Fruit fly (Drosophila melanogaster) whole organism, embryonic: ENCODE data around the gene Sec24CD.

Experiments
- Bgb ChIP-seq: fragments of 200-800 bp; sonication (Bioruptor generic); IDR thresholded peaks from 2 replicates; pipeline ENCODE4 v1.3.6; 2022; ENCODE audit warnings: missing biosample characterization, missing genetic modification characterization; ENCODE audit not compliant: partially characterized antibody
- CG10267 ChIP-seq: fragments of 200-800 bp; sonication (Bioruptor generic); optimal IDR thresholded peaks from 2 replicates; lab custom pipeline; 2018; ENCODE audit warnings: missing biosample characterization, mild to moderate bottlenecking, missing genetic modification characterization, moderate library complexity
- CG10462 ChIP-seq: fragments of 200-800 bp; sonication (Bioruptor generic); optimal IDR thresholded peaks from 2 replicates; lab custom pipeline; 2016; ENCODE audit warnings: missing biosample characterization, missing genetic modification characterization
- CG10565 ChIP-seq: fragments of 200-800 bp; sonication (Bioruptor generic); optimal IDR thresholded peaks from 3 replicates; lab custom pipeline; 2016; ENCODE audit warnings: missing biosample characterization, mild to moderate bottlenecking, missing genetic modification characterization
- CG10959 ChIP-seq: fragments of 200-800 bp; sonication (Bioruptor generic); IDR thresholded peaks from 2 replicates; pipeline ENCODE4 v1.3.6; 2022; ENCODE audit warnings: missing biosample characterization, missing genetic modification characterization
- CG11398 ChIP-seq: fragments of 200-800 bp; sonication (Bioruptor generic); optimal IDR thresholded peaks from 2 replicates; lab custom pipeline; 2016; ENCODE audit warnings: missing biosample characterization, missing genetic modification characterization
- CG12769 ChIP-seq: fragments of 200-800 bp; sonication (Bioruptor generic); optimal IDR thresholded peaks from 2 replicates; lab custom pipeline; 2019; ENCODE audit warnings: missing biosample characterization, mild to moderate bottlenecking, missing genetic modification characterization, moderate library complexity
- CG13296 ChIP-seq: fragments of 200-800 bp; sonication (Bioruptor generic); optimal IDR thresholded peaks from 3 replicates; lab custom pipeline; 2018; ENCODE audit warnings: missing biosample characterization, mild to moderate bottlenecking, missing genetic modification characterization
- CG1529 ChIP-seq: fragments of 200-800 bp; sonication (Bioruptor generic); optimal IDR thresholded peaks from 3 replicates; lab custom pipeline; 2018; ENCODE audit warnings: missing biosample characterization, missing genetic modification characterization
- CG17186 ChIP-seq: fragments of 200-800 bp; sonication (Bioruptor generic); optimal IDR thresholded peaks from 3 replicates; lab custom pipeline; 2017; ENCODE audit warnings: missing biosample characterization, missing genetic modification reagents, missing genetic modification characterization
- CG18764 ChIP-seq: fragments of 200-800 bp; sonication (Bioruptor generic); optimal IDR thresholded peaks from 3 replicates; lab custom pipeline; 2016; ENCODE audit warnings: missing biosample characterization, missing genetic modification characterization
- CG2120 ChIP-seq: fragments of 200-800 bp; sonication (Bioruptor generic); optimal IDR thresholded peaks from 3 replicates; lab custom pipeline; 2016; ENCODE audit warnings: missing biosample characterization, missing genetic modification characterization
- CG2875 ChIP-seq: fragments of 200-800 bp; sonication (Bioruptor generic); optimal IDR thresholded peaks from 2 replicates; lab custom pipeline; 2017; ENCODE audit warnings: missing biosample characterization, mild to moderate bottlenecking, missing genetic modification characterization, missing genetic modification reagents
- CG33557 ChIP-seq: fragments of 200-800 bp; sonication (Bioruptor generic); optimal IDR thresholded peaks from 2 replicates; lab custom pipeline; 2019; ENCODE audit warnings: missing biosample characterization, mild to moderate bottlenecking, missing genetic modification characterization, moderate library complexity
- CG3995 ChIP-seq: fragments of 200-800 bp; sonication (Bioruptor generic); optimal IDR thresholded peaks from 3 replicates; lab custom pipeline; 2016; ENCODE audit warnings: missing biosample characterization, missing genetic modification characterization
- CG7963 ChIP-seq: fragments of 200-800 bp; sonication (Bioruptor generic); IDR thresholded peaks from 3 replicates; pipeline ENCODE4 v1.3.6; 2022; ENCODE audit warnings: missing biosample characterization, missing genetic modification characterization; ENCODE audit not compliant: partially characterized antibody
- CG8359 ChIP-seq: fragments of 200-800 bp; sonication (Bioruptor generic); optimal IDR thresholded peaks from 2 replicates; lab custom pipeline; 2017; ENCODE audit warnings: missing biosample characterization, mild to moderate bottlenecking, missing genetic modification characterization, borderline replicate concordance
- CG8944 ChIP-seq: fragments of 200-800 bp; sonication (Bioruptor generic); optimal IDR thresholded peaks from 3 replicates; lab custom pipeline; 2016; ENCODE audit warnings: missing biosample characterization, missing genetic modification characterization
- D ChIP-seq, 2 experiments: fragments of 200-800 bp in 1 of 2; fragments of >200 bp in 1 of 2; sonication (Bioruptor generic) in 1 of 2; optimal IDR thresholded peaks; 2 replicates in 1 of 2; 3 replicates in 1 of 2; lab custom pipeline; 2017; ENCODE audit warnings: mild to moderate bottlenecking in 1 of 2, missing biosample characterization in 1 of 2, missing genetic modification characterization in 1 of 2, missing genetic modification reagents in 1 of 2
- Deaf1 ChIP-seq: fragments of 200-800 bp; optimal IDR thresholded peaks from 3 replicates; lab custom pipeline; 2019; ENCODE audit warnings: missing biosample characterization, mild to moderate bottlenecking, missing genetic modification characterization, moderate library complexity
- Dip3 ChIP-seq: fragments of 200-800 bp; sonication (Bioruptor generic); optimal IDR thresholded peaks from 3 replicates; lab custom pipeline; 2016; ENCODE audit warnings: missing biosample characterization, missing genetic modification characterization
- Med ChIP-seq: fragments of 200-800 bp; sonication (Bioruptor generic); peaks from one replicate; lab custom pipeline; 2016; ENCODE audit warnings: missing biosample characterization, missing genetic modification characterization, mild to moderate bottlenecking, inconsistent platforms, moderate library complexity
- NC2α ChIP-seq: fragments of 200-800 bp; sonication (Bioruptor generic); optimal IDR thresholded peaks from 2 replicates; lab custom pipeline; 2016; ENCODE audit warnings: missing biosample characterization, missing genetic modification characterization
- Scr ChIP-seq: fragments of 200-800 bp; sonication (Bioruptor generic); IDR thresholded peaks from 2 replicates; pipeline ENCODE4 v1.3.6; 2022; ENCODE audit warnings: missing biosample characterization, missing genetic modification characterization; ENCODE audit not compliant: partially characterized antibody
- Sin3A ChIP-seq: fragments of >200 bp; optimal IDR thresholded peaks from 2 replicates; lab custom pipeline; 2018
- Ssrp ChIP-seq: fragments of 200-800 bp; sonication (Bioruptor generic); optimal IDR thresholded peaks from 2 replicates; lab custom pipeline; 2018; ENCODE audit warnings: missing biosample characterization, mild to moderate bottlenecking, missing genetic modification characterization, moderate library complexity
- Stat92E ChIP-seq, 3 experiments: fragments of >200 bp in 2 of 3; fragments of 200-800 bp in 1 of 3; sonication (Bioruptor generic) in 1 of 3; optimal IDR thresholded peaks; 2 replicates each; lab custom pipeline; 2017 to 2019; ENCODE audit warnings: missing biosample characterization in 3 of 3, missing genetic modification characterization in 3 of 3, mild to moderate bottlenecking in 1 of 3, moderate library complexity in 1 of 3
- Taf1 ChIP-seq: fragments of 200-800 bp; sonication (Bioruptor generic); IDR thresholded peaks from 2 replicates; pipeline ENCODE4 v1.3.6; 2022; ENCODE audit warnings: missing biosample characterization, missing genetic modification characterization
- ab ChIP-seq: fragments of 200-800 bp; sonication (Bioruptor generic); optimal IDR thresholded peaks from 2 replicates; lab custom pipeline; 2016; ENCODE audit warnings: missing biosample characterization, missing genetic modification characterization
- cwo ChIP-seq: fragments of 200-800 bp; sonication (Bioruptor generic); optimal IDR thresholded peaks from 3 replicates; lab custom pipeline; 2017; ENCODE audit warnings: missing biosample characterization, missing genetic modification characterization, mild to moderate bottlenecking, moderate library complexity, missing genetic modification reagents
- disco-r ChIP-seq: fragments of 200-800 bp; sonication (Bioruptor generic); optimal IDR thresholded peaks from 2 replicates; lab custom pipeline; 2016; ENCODE audit warnings: missing biosample characterization, missing genetic modification characterization
- eyg ChIP-seq: fragments of 200-800 bp; sonication (Bioruptor generic); optimal IDR thresholded peaks from 3 replicates; lab custom pipeline; 2016; ENCODE audit warnings: missing biosample characterization, missing genetic modification characterization
- gfzf ChIP-seq: fragments of 200-800 bp; sonication (Bioruptor generic); optimal IDR thresholded peaks from 2 replicates; lab custom pipeline; 2016; ENCODE audit warnings: missing biosample characterization, mild to moderate bottlenecking, missing genetic modification characterization, moderate library complexity
- ham ChIP-seq: fragments of 200-800 bp; sonication (Bioruptor generic); IDR thresholded peaks from 2 replicates; pipeline ENCODE4 v1.3.6; 2022; ENCODE audit warnings: missing biosample characterization, missing genetic modification characterization
- her ChIP-seq: fragments of 200-800 bp; sonication (Bioruptor generic); optimal IDR thresholded peaks from 2 replicates; lab custom pipeline; 2016; ENCODE audit warnings: missing biosample characterization, missing genetic modification characterization
- lab ChIP-seq: fragments of 200-800 bp; sonication (Bioruptor generic); optimal IDR thresholded peaks from 3 replicates; lab custom pipeline; 2017; ENCODE audit warnings: missing biosample characterization, missing genetic modification characterization, mild to moderate bottlenecking, moderate library complexity, missing genetic modification reagents
- lola ChIP-seq, 3 experiments: fragments of >200 bp in 2 of 3; fragments of 200-800 bp in 1 of 3; sonication (Bioruptor generic) in 1 of 3; optimal IDR thresholded peaks; 2 replicates each; lab custom pipeline; 2017 to 2019; ENCODE audit warnings: missing biosample characterization in 3 of 3, missing genetic modification characterization in 3 of 3, mild to moderate bottlenecking in 1 of 3, moderate library complexity in 1 of 3
- nau ChIP-seq: fragments of 200-800 bp; sonication (Bioruptor generic); optimal IDR thresholded peaks from 3 replicates; lab custom pipeline; 2017; ENCODE audit warnings: missing biosample characterization, mild to moderate bottlenecking, missing genetic modification characterization, missing genetic modification reagents
- phol ChIP-seq: fragments of 200-800 bp; sonication (Bioruptor generic); optimal IDR thresholded peaks from 3 replicates; lab custom pipeline; 2018; ENCODE audit warnings: missing biosample characterization, mild to moderate bottlenecking, missing genetic modification characterization, moderate library complexity
- pita ChIP-seq: fragments of 200-800 bp; sonication (Bioruptor generic); optimal IDR thresholded peaks from 2 replicates; lab custom pipeline; 2017; ENCODE audit warnings: missing biosample characterization, mild to moderate bottlenecking, missing genetic modification characterization
- ranshi ChIP-seq: fragments of 200-800 bp; sonication (Bioruptor generic); IDR thresholded peaks from 2 replicates; pipeline ENCODE4 v1.3.6; 2022; ENCODE audit warnings: missing biosample characterization, missing genetic modification characterization
- sens-2 ChIP-seq: fragments of 200-800 bp; sonication (Bioruptor generic); IDR thresholded peaks from 2 replicates; pipeline ENCODE4 v1.3.6; 2022; ENCODE audit warnings: missing biosample characterization, missing genetic modification characterization
- sim ChIP-seq: fragments of 200-800 bp; sonication (Bioruptor generic); IDR thresholded peaks from 2 replicates; pipeline ENCODE4 v1.3.6; 2022; ENCODE audit warnings: missing biosample characterization, missing genetic modification characterization
- sisA ChIP-seq: fragments of 200-800 bp; sonication (Bioruptor generic); IDR thresholded peaks from 2 replicates; pipeline ENCODE4 v1.3.6; 2022; ENCODE audit warnings: missing biosample characterization, missing genetic modification characterization
- vnd ChIP-seq: fragments of 200-800 bp; sonication (Bioruptor generic); IDR thresholded peaks from 3 replicates; pipeline ENCODE4 v1.3.6; 2022; ENCODE audit warnings: missing biosample characterization, missing genetic modification characterization; ENCODE audit not compliant: partially characterized antibody
- wek ChIP-seq: fragments of 200-800 bp; sonication (Bioruptor generic); optimal IDR thresholded peaks from 3 replicates; lab custom pipeline; 2018; ENCODE audit warnings: missing biosample characterization, mild to moderate bottlenecking, missing genetic modification characterization, moderate library complexity
- z ChIP-seq: fragments of 200-800 bp; sonication (Bioruptor generic); IDR thresholded peaks from 3 replicates; pipeline ENCODE4 v1.3.6; 2022; ENCODE audit warnings: missing biosample characterization, missing genetic modification characterization
- zfh2 ChIP-seq: fragments of 200-800 bp; sonication (Bioruptor generic); optimal IDR thresholded peaks from 2 replicates; lab custom pipeline; 2016; ENCODE audit warnings: missing biosample characterization, missing genetic modification characterization

Gene Sec24CD

DNA sequence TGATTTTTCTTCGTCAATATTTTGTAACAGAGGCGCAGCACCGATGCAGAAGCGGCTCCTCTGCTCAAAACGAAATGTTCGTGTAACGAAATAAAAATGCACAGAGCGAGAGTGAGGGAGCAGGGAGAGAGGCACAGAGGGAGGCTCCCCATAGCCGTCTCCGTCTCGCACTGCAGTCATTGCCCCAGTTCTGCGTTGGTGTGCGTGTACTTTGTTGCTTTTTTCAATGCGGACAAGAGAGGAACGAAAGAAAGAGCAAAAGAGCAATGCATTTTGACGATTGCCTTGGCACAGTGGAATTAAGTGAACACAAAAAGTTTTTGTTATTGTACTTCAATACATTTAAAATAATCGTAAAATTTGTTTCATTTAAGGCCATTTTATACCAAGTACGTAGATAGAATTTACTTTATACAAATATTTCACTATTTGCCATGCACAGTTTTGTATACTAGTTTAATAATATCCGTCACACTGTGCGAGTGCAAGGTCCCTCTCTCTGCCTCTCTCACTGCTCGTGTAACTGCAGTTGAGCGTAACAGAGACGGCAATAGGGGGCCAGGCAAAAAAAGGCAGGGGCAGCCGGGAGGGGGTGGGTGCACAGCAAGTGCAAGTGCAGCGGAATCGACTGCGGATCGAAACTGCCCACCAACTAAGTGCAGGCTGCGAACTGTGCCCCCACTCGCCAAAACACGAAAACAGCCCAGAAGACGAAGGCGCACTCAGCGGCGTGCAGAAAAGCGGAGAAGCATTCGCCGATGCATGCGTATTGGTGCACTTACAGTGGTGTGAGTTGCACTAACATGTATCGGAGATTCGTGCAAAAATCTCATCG lies 34.4 kb downstream of the Sec24CD start (continued):
- peak; percentile 98 for TF ChIP-seq CG18764
- TF ChIP-seq CG12769 (tag; lab: Kevin White, UChicago): peak; percentile 94
- TF ChIP-seq vnd: peak; percentile 77
- peak; percentile 99 for TF ChIP-seq phol
- TF ChIP-seq Dip3 (GFP tag; lab: Kevin White, UChicago): peak; percentile 38
- peak; percentile 94 for TF ChIP-seq wek
- TF ChIP-seq Taf1 (GFP tag; lab: Robert Waterston, UW): peak; percentile 80
- TF ChIP-seq ranshi: peak; percentile 98
- peak in 1 of 3 experiments; percentile 100 for TF ChIP-seq Stat92E (GFP tag; optimal IDR thresholded peaks at IDR 0.05; lab: Kevin White, UChicago)
- TF ChIP-seq CG33557 (GFP tag; lab: Kevin White, UChicago): peak; percentile 99
- TF ChIP-seq CG3995 (GFP tag; lab: Kevin White, UChicago): peak; percentile 47
- no peak for TF ChIP-seq Sin3A (lab: Kevin White, UChicago)
- peak; percentile 99 for TF ChIP-seq Ssrp (tag; lab: Kevin White, UChicago)
- TF ChIP-seq CG10267 (tag; lab: Kevin White, UChicago): peak; percentile 99
- peak; percentile 100 for TF ChIP-seq CG2875 (GFP tag; lab: Kevin White, UChicago)
- TF ChIP-seq Deaf1 (tag; lab: Kevin White, UChicago): peak; percentile 80
- TF ChIP-seq CG10565 (GFP tag; lab: Kevin White, UChicago): peak; percentile 96
- TF ChIP-seq ham (GFP tag; lab: Robert Waterston, UW): 0 out of 2 replicates have a peak, but pooled peaks have one; percentile 35
- peak; percentile 100 for TF ChIP-seq CG1529
- peak; percentile 99 for TF ChIP-seq sim (GFP tag; lab: Robert Waterston, UW)
- peak; percentile 99 for TF ChIP-seq CG10462 (GFP tag; lab: Kevin White, UChicago)
- TF ChIP-seq CG2120: peak; percentile 37
- peak; percentile 99 for TF ChIP-seq sisA (GFP tag; lab: Robert Waterston, UW)
- TF ChIP-seq z (GFP tag; lab: Robert Waterston, UW): peak; percentile 87
- TF ChIP-seq pita (GFP tag; lab: Kevin White, UChicago): no peak
- peak; percentile 96 for TF ChIP-seq CG8359 (GFP tag; lab: Kevin White, UChicago)
- TF ChIP-seq sens-2 (GFP tag; lab: Robert Waterston, UW): peak; percentile 99
- peak; percentile 96 for TF ChIP-seq lab (GFP tag; lab: Kevin White, UChicago)
- peak; percentile 90 for TF ChIP-seq cwo (GFP tag; lab: Kevin White, UChicago)
- TF ChIP-seq CG8944 (GFP tag; lab: Kevin White, UChicago): peak; percentile 97
- peak; percentile 98 for TF ChIP-seq nau (GFP tag; lab: Kevin White, UChicago)
- TF ChIP-seq NC2α (GFP tag; lab: Kevin White, UChicago): peak; percentile 98

DNA sequence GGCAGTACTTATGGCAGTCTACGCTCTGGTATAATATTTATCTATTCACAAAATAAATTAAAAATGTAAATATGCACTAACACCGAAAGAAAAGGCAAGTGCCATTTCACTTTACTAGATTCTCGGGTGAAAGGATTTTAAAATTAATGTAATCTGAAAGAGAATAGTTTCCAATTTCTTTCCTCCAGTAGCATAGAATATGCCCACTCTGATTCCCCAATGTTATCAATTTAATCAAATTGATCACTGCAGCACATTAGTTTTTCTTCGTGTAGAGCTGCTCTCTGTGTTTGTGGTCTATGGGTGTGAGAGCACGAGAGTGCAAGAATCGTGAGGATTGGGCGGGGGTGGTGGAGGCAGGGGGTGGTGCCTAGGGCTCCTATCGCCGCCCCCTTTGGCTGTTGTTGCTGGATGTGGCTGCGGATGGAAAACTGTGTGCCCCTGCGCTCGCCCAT lies 35.5 kb downstream of the Sec24CD start:
- TF ChIP-seq CG7963 (GFP tag; lab: Robert Waterston, UW) (no peak), CG11398 (GFP tag; lab: Kevin White, UChicago) (peak; percentile 55), her (GFP tag; lab: Kevin White, UChicago) (no peak), Med (GFP tag; lab: Kevin White, UChicago) (peak; percentile 91), Bgb (GFP tag; lab: Robert Waterston, UW) (no peak), eyg (peak; percentile 31), gfzf (GFP tag; lab: Kevin White, UChicago) (no peak), disco-r (GFP tag; lab: Kevin White, UChicago) (peak; percentile 53), zfh2 (GFP tag; lab: Kevin White, UChicago) (no peak), Scr (no peak), D (optimal IDR thresholded peaks at IDR 0.05; lab: Kevin White, UChicago) (no peak), D (GFP tag; optimal IDR thresholded peaks at IDR 0.05; lab: Kevin White, UChicago) (peak; percentile 96), ab (GFP tag; lab: Kevin White, UChicago) (peak; percentile 57), CG17186 (GFP tag; lab: Kevin White, UChicago) (peak; percentile 71), CG10959 (GFP tag; lab: Robert Waterston, UW) (peak; percentile 76), CG13296 (GFP tag; lab: Kevin White, UChicago) (peak; percentile 12), lola (GFP tag; optimal IDR thresholded peaks at IDR 0.05; lab: Kevin White, UChicago) (peak in 1 of 3 experiments; percentile 97)
